Worm (Caenorhabditis elegans): ENCODE data around the gene gst-14.

ce11 chrII:13627001-13627400, 11.1 kb upstream of the gst-14 start, which contains the start of gene gst-19:
- TF ChIP-seq nhr-11 (tag; optimal IDR thresholded peaks at IDR 0.05): no peak
- no peak for TF ChIP-seq nhr-77 (tag; optimal IDR thresholded peaks at IDR 0.05)
- no peak for TF ChIP-seq elt-1 (tag; optimal IDR thresholded peaks at IDR 0.05)
- no peak for TF ChIP-seq ceh-9 (tag; optimal IDR thresholded peaks at IDR 0.05)
- TF ChIP-seq jun-1 (tag; optimal IDR thresholded peaks at IDR 0.05): no peak
- no peak for TF ChIP-seq unc-62 (GFP tag; optimal IDR thresholded peaks at IDR 0.05)
- TF ChIP-seq snpc-4 (tag; optimal IDR thresholded peaks at IDR 0.05): no peak
- TF ChIP-seq lin-15B (tag; optimal IDR thresholded peaks at IDR 0.05): no peak
- no peak for TF ChIP-seq nhr-76 (tag; optimal IDR thresholded peaks at IDR 0.05)

Data from whole organism, L3 larva.